Fruit fly (Drosophila melanogaster) whole organism, embryonic: Measurements from ENCODE around the gene CG8891.

Experiments
- Atf6 ChIP-seq: fragments of 200-800 bp; sonication (Bioruptor generic); IDR thresholded peaks from 2 replicates; pipeline ENCODE4 v1.3.6; 2022; ENCODE audit warnings: missing biosample characterization, missing genetic modification characterization
- Bgb ChIP-seq: fragments of 200-800 bp; sonication (Bioruptor generic); IDR thresholded peaks from 2 replicates; pipeline ENCODE4 v1.3.6; 2022; ENCODE audit warnings: missing biosample characterization, missing genetic modification characterization; ENCODE audit not compliant: partially characterized antibody
- CG13123 ChIP-seq: fragments of 200-800 bp; sonication (Bioruptor generic); optimal IDR thresholded peaks from 2 replicates; lab custom pipeline; 2016; ENCODE audit warnings: missing biosample characterization, missing genetic modification characterization
- CG13296 ChIP-seq: fragments of 200-800 bp; sonication (Bioruptor generic); optimal IDR thresholded peaks from 3 replicates; lab custom pipeline; 2018; ENCODE audit warnings: missing biosample characterization, mild to moderate bottlenecking, missing genetic modification characterization
- CG18599 ChIP-seq: fragments of 200-800 bp; sonication (Bioruptor generic); optimal IDR thresholded peaks from 3 replicates; lab custom pipeline; 2017; ENCODE audit warnings: missing biosample characterization, missing genetic modification characterization, mild to moderate bottlenecking, moderate library complexity, missing genetic modification reagents
- CG18764 ChIP-seq: fragments of 200-800 bp; sonication (Bioruptor generic); optimal IDR thresholded peaks from 3 replicates; lab custom pipeline; 2016; ENCODE audit warnings: missing biosample characterization, missing genetic modification characterization
- CG31388 ChIP-seq: fragments of 200-800 bp; sonication (Bioruptor generic); optimal IDR thresholded peaks from 2 replicates; lab custom pipeline; 2016; ENCODE audit warnings: missing biosample characterization, missing genetic modification characterization
- CG32772 ChIP-seq: fragments of 200-800 bp; sonication (Bioruptor generic); IDR thresholded peaks from 2 replicates; pipeline ENCODE4 v1.3.6; 2022; ENCODE audit warnings: missing biosample characterization, missing genetic modification characterization
- CG34422 ChIP-seq: fragments of 200-800 bp; sonication (Bioruptor generic); IDR thresholded peaks from 3 replicates; pipeline ENCODE4 v1.3.6; 2022; ENCODE audit warnings: missing biosample characterization, missing genetic modification characterization
- CG4282 ChIP-seq: fragments of 200-800 bp; sonication (Bioruptor generic); optimal IDR thresholded peaks from 2 replicates; lab custom pipeline; 2016; ENCODE audit warnings: missing biosample characterization, missing genetic modification characterization
- CG4360 ChIP-seq: fragments of 200-800 bp; sonication (Bioruptor generic); IDR thresholded peaks from 2 replicates; pipeline ENCODE4 v1.3.6; 2022; ENCODE audit warnings: missing biosample characterization, missing genetic modification characterization
- CG7745 ChIP-seq: fragments of 200-800 bp; sonication (Bioruptor generic); optimal IDR thresholded peaks from 2 replicates; lab custom pipeline; 2018; ENCODE audit warnings: missing biosample characterization, mild to moderate bottlenecking, missing genetic modification characterization, moderate library complexity
- CG8924 ChIP-seq: fragments of 200-800 bp; optimal IDR thresholded peaks from 3 replicates; lab custom pipeline; 2019; ENCODE audit warnings: missing biosample characterization, mild to moderate bottlenecking, missing genetic modification characterization, moderate library complexity
- CG8944 ChIP-seq: fragments of 200-800 bp; sonication (Bioruptor generic); optimal IDR thresholded peaks from 3 replicates; lab custom pipeline; 2016; ENCODE audit warnings: missing biosample characterization, missing genetic modification characterization
- CG9215 ChIP-seq: fragments of 200-800 bp; sonication (Bioruptor generic); IDR thresholded peaks from 2 replicates; pipeline ENCODE4 v1.3.6; 2022; ENCODE audit warnings: missing biosample characterization, missing genetic modification characterization
- Dad ChIP-seq: fragments of 200-800 bp; sonication (Bioruptor generic); optimal IDR thresholded peaks from 3 replicates; lab custom pipeline; 2016; ENCODE audit warnings: missing biosample characterization, missing genetic modification characterization
- ERR ChIP-seq: fragments of 200-800 bp; sonication (Bioruptor generic); optimal IDR thresholded peaks from 2 replicates; lab custom pipeline; 2016; ENCODE audit warnings: missing biosample characterization, missing genetic modification characterization
- Fer3 ChIP-seq: fragments of 200-800 bp; sonication (Bioruptor generic); optimal IDR thresholded peaks from 2 replicates; lab custom pipeline; 2018; ENCODE audit warnings: missing biosample characterization, mild to moderate bottlenecking, missing genetic modification characterization, moderate library complexity
- GATAe ChIP-seq: fragments of 200-800 bp; sonication (Bioruptor generic); conservative IDR thresholded peaks from 2 replicates; pipeline ENCODE4 v1.3.6; 2022; ENCODE audit warnings: missing biosample characterization, missing genetic modification characterization
- Gug ChIP-seq: fragments of 200-800 bp; sonication (Bioruptor generic); IDR thresholded peaks from 4 replicates; pipeline ENCODE4 v1.3.6; 2022; ENCODE audit warnings: missing biosample characterization, missing genetic modification characterization
- HHEX ChIP-seq: fragments of 200-800 bp; sonication (Bioruptor generic); optimal IDR thresholded peaks from 3 replicates; lab custom pipeline; 2017; ENCODE audit warnings: missing biosample characterization, mild to moderate bottlenecking, missing genetic modification characterization, missing genetic modification reagents
- HmgD ChIP-seq: fragments of 200-800 bp; sonication (Bioruptor generic); optimal IDR thresholded peaks from 3 replicates; lab custom pipeline; 2016; ENCODE audit warnings: missing biosample characterization, missing genetic modification characterization
- NC2β ChIP-seq: fragments of 200-800 bp; sonication (Bioruptor generic); optimal IDR thresholded peaks from 2 replicates; lab custom pipeline; 2016; ENCODE audit warnings: missing biosample characterization, missing genetic modification characterization
- NfI ChIP-seq: fragments of 200-800 bp; sonication (Bioruptor generic); optimal IDR thresholded peaks from 3 replicates; lab custom pipeline; 2018; ENCODE audit warnings: missing biosample characterization, mild to moderate bottlenecking, missing genetic modification characterization, moderate library complexity
- Oli ChIP-seq: fragments of 200-800 bp; sonication (Bioruptor generic); optimal IDR thresholded peaks from 2 replicates; lab custom pipeline; 2018; ENCODE audit warnings: missing biosample characterization, mild to moderate bottlenecking, missing genetic modification characterization, moderate library complexity
- Six4 ChIP-seq: fragments of 200-800 bp; sonication (Bioruptor generic); optimal IDR thresholded peaks from 2 replicates; lab custom pipeline; 2016; ENCODE audit warnings: missing biosample characterization, missing genetic modification characterization
- Vsx1 ChIP-seq: fragments of 200-800 bp; sonication (Bioruptor generic); optimal IDR thresholded peaks from 2 replicates; lab custom pipeline; 2017; ENCODE audit warnings: missing biosample characterization, mild to moderate bottlenecking, missing genetic modification characterization, missing genetic modification reagents
- crp ChIP-seq, 2 experiments: fragments of 200-800 bp; sonication (Bioruptor generic); optimal IDR thresholded peaks; 2 replicates in 1 of 2; 3 replicates in 1 of 2; lab custom pipeline; 2017; ENCODE audit warnings: missing biosample characterization in 2 of 2, missing genetic modification characterization in 2 of 2, mild to moderate bottlenecking in 1 of 2, moderate library complexity in 1 of 2
- dimm ChIP-seq: fragments of 200-800 bp; sonication (Bioruptor generic); IDR thresholded peaks from 2 replicates; pipeline ENCODE4 v1.3.6; 2022; ENCODE audit warnings: missing biosample characterization, missing genetic modification characterization
- disco-r ChIP-seq: fragments of 200-800 bp; sonication (Bioruptor generic); optimal IDR thresholded peaks from 2 replicates; lab custom pipeline; 2016; ENCODE audit warnings: missing biosample characterization, missing genetic modification characterization
- dmrt99B ChIP-seq: fragments of 200-800 bp; sonication (Bioruptor generic); optimal IDR thresholded peaks from 2 replicates; lab custom pipeline; 2018; ENCODE audit warnings: missing biosample characterization, mild to moderate bottlenecking, missing genetic modification characterization, moderate library complexity
- emc ChIP-seq: fragments of 200-800 bp; sonication (Bioruptor generic); optimal IDR thresholded peaks from 2 replicates; lab custom pipeline; 2016; ENCODE audit warnings: missing biosample characterization, missing genetic modification characterization
- ems ChIP-seq: fragments of 200-800 bp; sonication (Bioruptor generic); optimal IDR thresholded peaks from 3 replicates; lab custom pipeline; 2016; ENCODE audit warnings: missing biosample characterization, missing genetic modification characterization
- en ChIP-seq: fragments of 200-800 bp; sonication (Bioruptor generic); optimal IDR thresholded peaks from 2 replicates; lab custom pipeline; 2016; ENCODE audit warnings: missing biosample characterization, missing genetic modification characterization
- fd64A ChIP-seq: fragments of 200-800 bp; sonication (Bioruptor generic); optimal IDR thresholded peaks from 3 replicates; lab custom pipeline; 2018; ENCODE audit warnings: missing biosample characterization, mild to moderate bottlenecking, missing genetic modification characterization
- insv ChIP-seq, 2 experiments: fragments of 200-800 bp; sonication (Bioruptor generic); optimal IDR thresholded peaks; 3 replicates each; lab custom pipeline; 2016 to 2018; ENCODE audit warnings: missing biosample characterization in 2 of 2, missing genetic modification characterization in 2 of 2
- jigr1 ChIP-seq: fragments of 200-800 bp; sonication (Bioruptor generic); IDR thresholded peaks from 3 replicates; pipeline ENCODE4 v1.3.6; 2022; ENCODE audit warnings: missing biosample characterization, missing genetic modification characterization
- kay ChIP-seq: fragments of 200-800 bp; sonication (Bioruptor generic); optimal IDR thresholded peaks from 2 replicates; lab custom pipeline; 2016; ENCODE audit warnings: missing biosample characterization, missing genetic modification characterization
- lbe ChIP-seq: fragments of 200-800 bp; sonication (Bioruptor generic); optimal IDR thresholded peaks from 2 replicates; lab custom pipeline; 2016; ENCODE audit warnings: missing biosample characterization, mild to moderate bottlenecking, missing genetic modification characterization
- nerfin-2 ChIP-seq: fragments of 200-800 bp; sonication (Bioruptor generic); IDR thresholded peaks from 2 replicates; pipeline ENCODE4 v1.3.6; 2022; ENCODE audit warnings: missing biosample characterization, missing genetic modification characterization; ENCODE audit not compliant: partially characterized antibody
- nmo ChIP-seq: fragments of 200-800 bp; sonication (Bioruptor generic); optimal IDR thresholded peaks from 2 replicates; lab custom pipeline; 2018; ENCODE audit warnings: missing biosample characterization, mild to moderate bottlenecking, missing genetic modification characterization, moderate library complexity
- pros ChIP-seq: fragments of 200-800 bp; sonication (Bioruptor generic); optimal IDR thresholded peaks from 3 replicates; lab custom pipeline; 2019; ENCODE audit warnings: missing biosample characterization, mild to moderate bottlenecking, missing genetic modification characterization, moderate library complexity
- sd ChIP-seq: fragments of 200-800 bp; sonication (Bioruptor generic); optimal IDR thresholded peaks from 3 replicates; lab custom pipeline; 2018; ENCODE audit warnings: missing biosample characterization, mild to moderate bottlenecking, missing genetic modification characterization, moderate library complexity
- sisA ChIP-seq: fragments of 200-800 bp; sonication (Bioruptor generic); IDR thresholded peaks from 2 replicates; pipeline ENCODE4 v1.3.6; 2022; ENCODE audit warnings: missing biosample characterization, missing genetic modification characterization
- slbo ChIP-seq: fragments of 200-800 bp; sonication (Bioruptor generic); IDR thresholded peaks from 2 replicates; pipeline ENCODE4 v1.3.6; 2022; ENCODE audit warnings: missing biosample characterization, missing genetic modification characterization
- tio ChIP-seq: fragments of 200-800 bp; sonication (Bioruptor generic); optimal IDR thresholded peaks from 2 replicates; lab custom pipeline; 2017; ENCODE audit warnings: missing biosample characterization, missing genetic modification characterization, inconsistent platforms
- tll ChIP-seq, 2 experiments: fragments of 200-800 bp in 1 of 2; fragments of >200 bp in 1 of 2; sonication (Bioruptor generic) in 1 of 2; optimal IDR thresholded peaks; 2 replicates each; lab custom pipeline; 2017 to 2019; ENCODE audit warnings: missing biosample characterization in 2 of 2, missing genetic modification characterization in 2 of 2, mild to moderate bottlenecking in 1 of 2, moderate library complexity in 1 of 2
- toy ChIP-seq: fragments of 200-800 bp; sonication (Bioruptor generic); IDR thresholded peaks from 2 replicates; pipeline ENCODE4 v1.3.6; 2022; ENCODE audit warnings: missing biosample characterization, missing genetic modification characterization
- ttk ChIP-seq: fragments of 200-800 bp; sonication (Bioruptor generic); IDR thresholded peaks from 2 replicates; pipeline ENCODE4 v2.1.2; 2022; ENCODE audit warnings: missing biosample characterization, missing genetic modification characterization

The CG8891 gene

dm6 chr2L:4981278-4981966 is 2.2 kb upstream of the CG8891 start, which contains the start of the genes CG8892 and CG34126 (continued):
- peak; percentile 96 for TF ChIP-seq ems (GFP tag; lab: Kevin White, UChicago)
- TF ChIP-seq Dad (GFP tag; lab: Kevin White, UChicago) = peak; percentile 96
- TF ChIP-seq tll (GFP tag; optimal IDR thresholded peaks at IDR 0.05; lab: Kevin White, UChicago) = peak; percentile 67 to 95
- TF ChIP-seq ttk (GFP tag; lab: Robert Waterston, UW) = peak; percentile 93
- TF ChIP-seq emc (GFP tag; lab: Kevin White, UChicago) = peak; percentile 93
- TF ChIP-seq crp (GFP tag; optimal IDR thresholded peaks at IDR 0.05; lab: Kevin White, UChicago) = peak; percentile 84 to 94
- TF ChIP-seq CG4282 = peak; percentile 88
- peak; percentile 95 for TF ChIP-seq CG13123 (GFP tag; lab: Kevin White, UChicago)
- TF ChIP-seq Fer3 (tag; lab: Kevin White, UChicago) = peak; percentile 97
- peak; percentile 96 for TF ChIP-seq CG32772 (GFP tag; lab: Robert Waterston, UW)
- TF ChIP-seq CG31388 (GFP tag; lab: Kevin White, UChicago) = peak; percentile 97
- peak; percentile 98 for TF ChIP-seq NfI
- TF ChIP-seq fd64A = peak; percentile 77
- peak; percentile 96 for TF ChIP-seq CG13296 (GFP tag; lab: Kevin White, UChicago)
- peak; percentile 93 for TF ChIP-seq toy
- TF ChIP-seq nerfin-2 (GFP tag; lab: Robert Waterston, UW) = 0 out of 2 replicates have a peak, but pooled peaks have one; percentile 25
- peak; percentile 97 for TF ChIP-seq CG9215
- TF ChIP-seq NC2β = peak; percentile 95
- TF ChIP-seq en (GFP tag; lab: Kevin White, UChicago) = peak; percentile 91
- peak; percentile 87 for TF ChIP-seq ERR
- peak; percentile 98 for TF ChIP-seq sisA (GFP tag; lab: Robert Waterston, UW)
- peak; percentile 97 for TF ChIP-seq Six4
- peak; percentile 96 for TF ChIP-seq kay
- peak; percentile 98 for TF ChIP-seq nmo
- TF ChIP-seq CG18599 (GFP tag; lab: Kevin White, UChicago) = peak; percentile 98
- peak; percentile 89 for TF ChIP-seq GATAe
- peak; percentile 95 for TF ChIP-seq jigr1 (GFP tag; lab: Robert Waterston, UW)
- TF ChIP-seq disco-r = peak; percentile 83
- TF ChIP-seq lbe (GFP tag; lab: Kevin White, UChicago) = peak; percentile 95
- TF ChIP-seq Vsx1 = peak; percentile 86
- TF ChIP-seq Bgb (GFP tag; lab: Robert Waterston, UW) = peak; percentile 45; the same call in 1 of the 2 replicates
- peak; percentile 96 for TF ChIP-seq Oli (tag; lab: Kevin White, UChicago)
- TF ChIP-seq HHEX (GFP tag; lab: Kevin White, UChicago) = peak; percentile 97
- no peak for TF ChIP-seq CG7745 (tag; lab: Kevin White, UChicago)
- TF ChIP-seq dmrt99B (tag; lab: Kevin White, UChicago) = peak; percentile 95
- TF ChIP-seq dimm (GFP tag; lab: Robert Waterston, UW) = peak; percentile 82
- TF ChIP-seq HmgD (GFP tag; lab: Kevin White, UChicago) = peak; percentile 90
- TF ChIP-seq pros (GFP tag; lab: Kevin White, UChicago) = peak; percentile 51
- TF ChIP-seq CG8944 = peak; percentile 96
- peak; percentile 98 for TF ChIP-seq slbo (GFP tag; lab: Robert Waterston, UW)
- TF ChIP-seq Gug (GFP tag; lab: Robert Waterston, UW) = peak; percentile 99
- TF ChIP-seq Atf6 (GFP tag; lab: Robert Waterston, UW) = peak; percentile 97
- peak; percentile 96 for TF ChIP-seq CG34422
- TF ChIP-seq CG18764 (GFP tag; lab: Kevin White, UChicago) = peak; percentile 97
- peak; percentile 45; the same call in 1 of the 2 replicates for TF ChIP-seq CG4360 (GFP tag; lab: Robert Waterston, UW)
- TF ChIP-seq CG8924 (tag; lab: Kevin White, UChicago) = peak; percentile 97
- peak; percentile 90 for TF ChIP-seq sd (tag; lab: Kevin White, UChicago)
- peak in 1 of 2 experiments; percentile 91 for TF ChIP-seq insv (GFP tag; optimal IDR thresholded peaks at IDR 0.05; lab: Kevin White, UChicago)
- peak; percentile 98 for TF ChIP-seq tio (GFP tag; lab: Kevin White, UChicago)
